Fruit fly (Drosophila melanogaster): ENCODE measurements around the gene rho.

dm6 chr3L:1437772-1438171 is 25.8 kb upstream of the rho start, which contains the start of gene SA2:
- TF ChIP-seq Mrtf (GFP tag; IDR thresholded peaks at IDR 0.05), result no peak
- TF ChIP-seq jigr1 (GFP tag; IDR thresholded peaks at IDR 0.05), result no peak
- no peak for TF ChIP-seq psq (GFP tag; optimal IDR thresholded peaks at IDR 0.05)
- no peak for TF ChIP-seq ind (GFP tag; optimal IDR thresholded peaks at IDR 0.05)
- TF ChIP-seq pho (GFP tag; optimal IDR thresholded peaks at IDR 0.05), result no peak
- TF ChIP-seq Ssrp (tag; optimal IDR thresholded peaks at IDR 0.05), result no peak
- no peak for TF ChIP-seq CG13296 (GFP tag; optimal IDR thresholded peaks at IDR 0.05)
- no peak for TF ChIP-seq NC2α (GFP tag; optimal IDR thresholded peaks at IDR 0.05)
- TF ChIP-seq Oaz (GFP tag; IDR thresholded peaks at IDR 0.05), result no peak
- no peak for TF ChIP-seq CG16815 (GFP tag; optimal IDR thresholded peaks at IDR 0.05)
- no peak for TF ChIP-seq CG16813 (GFP tag; IDR thresholded peaks at IDR 0.05; ENCODE audit: partially characterized antibody)
